Worm (Caenorhabditis elegans): ENCODE measurements around the gene F53A9.8.

F53A9.8 gene

ce11 chrX:8708053-8708452 is 10.7 kb downstream of the F53A9.8 start, which contains the start of gene F53A9.3:
TSS of gene F53A9.3 (plus strand) at chrX:8708353.
- TF ChIP-seq ceh-31 (tag; optimal IDR thresholded peaks at IDR 0.05), result no peak
- TF ChIP-seq T23F11.4 (GFP tag; optimal IDR thresholded peaks at IDR 0.05), result no peak

ce11 chrX:8704830-8705229 is 13.9 kb downstream of the F53A9.8 start:
- TF ChIP-seq mec-3 (tag; optimal IDR thresholded peaks at IDR 0.05; ENCODE audit: borderline replicate concordance), result no peak
- TF ChIP-seq ceh-30 (tag; optimal IDR thresholded peaks at IDR 0.05), result no peak
- TF ChIP-seq fax-1 (tag; optimal IDR thresholded peaks at IDR 0.05), result no peak
- no peak for TF ChIP-seq rnt-1 (tag; optimal IDR thresholded peaks at IDR 0.05)
- TF ChIP-seq K02D7.2 (tag; optimal IDR thresholded peaks at IDR 0.05), result no peak
- no peak for TF ChIP-seq pat-9 (tag; optimal IDR thresholded peaks at IDR 0.05)
- no peak for TF ChIP-seq unc-86 (tag; optimal IDR thresholded peaks at IDR 0.05)
- TF ChIP-seq ceh-9 (tag; optimal IDR thresholded peaks at IDR 0.05), result no peak
- TF ChIP-seq tbx-7 (tag; optimal IDR thresholded peaks at IDR 0.05), result no peak
- TF ChIP-seq dmd-4 (tag; optimal IDR thresholded peaks at IDR 0.05; ENCODE audit: borderline replicate concordance), result no peak
- TF ChIP-seq che-1 (tag; optimal IDR thresholded peaks at IDR 0.05), result no peak
- TF ChIP-seq C38D4.7 (GFP tag; optimal IDR thresholded peaks at IDR 0.05), result no peak

- TF ChIP-seq ceh-34 (tag; optimal IDR thresholded peaks at IDR 0.05) (no peak), fax-1 (tag; optimal IDR thresholded peaks at IDR 0.05) (no peak)
Measured at ce11 chrX:8703664-8704356, 14.9 kb downstream of the F53A9.8 start, which contains the start of gene jbts-14. TSS of gene jbts-14 (plus strand) at chrX:8704306.

- TF ChIP-seq dmd-4 (tag; optimal IDR thresholded peaks at IDR 0.05; ENCODE audit: borderline replicate concordance) (no peak), unc-55 (GFP tag; optimal IDR thresholded peaks at IDR 0.05) (no peak), tbx-7 (tag; optimal IDR thresholded peaks at IDR 0.05) (no peak), odd-2 (tag; optimal IDR thresholded peaks at IDR 0.05) (no peak), ceh-48 (tag; optimal IDR thresholded peaks at IDR 0.05) (no peak), K02D7.2 (tag; optimal IDR thresholded peaks at IDR 0.05) (no peak), unc-42 (tag; optimal IDR thresholded peaks at IDR 0.05) (no peak), ceh-22 (tag; optimal IDR thresholded peaks at IDR 0.05) (no peak), ztf-16 (tag; optimal IDR thresholded peaks at IDR 0.05) (no peak), C38D4.7 (GFP tag; optimal IDR thresholded peaks at IDR 0.05) (no peak), F13H6.1 (tag; optimal IDR thresholded peaks at IDR 0.05) (no peak), pros-1 (tag; optimal IDR thresholded peaks at IDR 0.05) (no peak), ceh-14 (tag; optimal IDR thresholded peaks at IDR 0.05) (no peak), rnt-1 (tag; optimal IDR thresholded peaks at IDR 0.05) (no peak), lin-11 (tag; optimal IDR thresholded peaks at IDR 0.05) (no peak), dve-1 (tag; optimal IDR thresholded peaks at IDR 0.05) (no peak), T23F11.4 (GFP tag; optimal IDR thresholded peaks at IDR 0.05) (no peak), ama-1 (optimal IDR thresholded peaks at IDR 0.05) (no peak), elt-2 (tag; optimal IDR thresholded peaks at IDR 0.05) (no peak), pha-4 (tag; optimal IDR thresholded peaks at IDR 0.05) (no peak)
Measured at ce11 chrX:8697517-8697916, 21.2 kb downstream of the F53A9.8 start, which contains the start of gene frpr-8. TSS of gene frpr-8 (plus strand) at chrX:8697817.

ce11 chrX:8681600-8681999 is 37.1 kb downstream of the F53A9.8 start, which contains the start of gene K09E2.1:
TSS of gene K09E2.1 (plus strand) at chrX:8681900.
- TF ChIP-seq ceh-45 (GFP tag; IDR thresholded peaks at IDR 0.05), result no peak
- TF ChIP-seq ceh-48 (tag; optimal IDR thresholded peaks at IDR 0.05), result no peak
- TF ChIP-seq ceh-2 (tag; optimal IDR thresholded peaks at IDR 0.05), result no peak
- TF ChIP-seq ceh-19 (GFP tag; optimal IDR thresholded peaks at IDR 0.05), result no peak
- no peak for TF ChIP-seq fkh-10 (GFP tag; optimal IDR thresholded peaks at IDR 0.05)
- TF ChIP-seq sdc-2 (tag; optimal IDR thresholded peaks at IDR 0.05), result no peak
- no peak for TF ChIP-seq K02D7.2 (tag; optimal IDR thresholded peaks at IDR 0.05)
- TF ChIP-seq dve-1 (tag; optimal IDR thresholded peaks at IDR 0.05), result no peak
- TF ChIP-seq lim-6 (tag; optimal IDR thresholded peaks at IDR 0.05), result no peak
- no peak for TF ChIP-seq mec-3 (tag; optimal IDR thresholded peaks at IDR 0.05; ENCODE audit: borderline replicate concordance)
- TF ChIP-seq pat-9 (tag; optimal IDR thresholded peaks at IDR 0.05), result no peak
- no peak for TF ChIP-seq pros-1 (tag; optimal IDR thresholded peaks at IDR 0.05)

All from whole organism, late embryonic.